Fruit fly (Drosophila melanogaster) whole organism, embryonic: ENCODE results near the gene PpD6.

Experiments
- Aef1 ChIP-seq: fragments of 200-800 bp; sonication (Bioruptor generic); IDR thresholded peaks from 3 replicates; pipeline ENCODE4 v1.3.6; 2022; ENCODE audit warnings: missing biosample characterization, missing genetic modification characterization
- Antp ChIP-seq: fragments of 200-800 bp; sonication (Bioruptor generic); optimal IDR thresholded peaks from 3 replicates; lab custom pipeline; 2016; ENCODE audit warnings: missing biosample characterization, missing genetic modification characterization
- Asciz ChIP-seq: fragments of 200-800 bp; sonication (Bioruptor generic); optimal IDR thresholded peaks from 2 replicates; lab custom pipeline; 2017; ENCODE audit warnings: missing biosample characterization, mild to moderate bottlenecking, missing genetic modification characterization, missing genetic modification reagents
- CG10274 ChIP-seq: fragments of 200-800 bp; sonication (Bioruptor generic); optimal IDR thresholded peaks from 3 replicates; lab custom pipeline; 2017; ENCODE audit warnings: missing biosample characterization, mild to moderate bottlenecking, missing genetic modification characterization
- CG10565 ChIP-seq: fragments of 200-800 bp; sonication (Bioruptor generic); optimal IDR thresholded peaks from 3 replicates; lab custom pipeline; 2016; ENCODE audit warnings: missing biosample characterization, mild to moderate bottlenecking, missing genetic modification characterization
- CG10979 ChIP-seq: fragments of 200-800 bp; sonication (Bioruptor generic); optimal IDR thresholded peaks from 2 replicates; lab custom pipeline; 2018; ENCODE audit warnings: missing biosample characterization, mild to moderate bottlenecking, missing genetic modification characterization, moderate library complexity
- CG11723 ChIP-seq: fragments of 200-800 bp; sonication (Bioruptor generic); optimal IDR thresholded peaks from 2 replicates; lab custom pipeline; 2017; ENCODE audit warnings: missing biosample characterization, mild to moderate bottlenecking, missing genetic modification characterization
- CG12236 ChIP-seq: fragments of 200-800 bp; sonication (Bioruptor generic); optimal IDR thresholded peaks from 2 replicates; lab custom pipeline; 2016; ENCODE audit warnings: missing biosample characterization, missing genetic modification characterization
- CG12659 ChIP-seq: fragments of 200-800 bp; sonication (Bioruptor generic); optimal IDR thresholded peaks from 3 replicates; lab custom pipeline; 2017; ENCODE audit warnings: mild to moderate bottlenecking, missing biosample characterization, missing genetic modification reagents, missing genetic modification characterization
- CG14441 ChIP-seq: fragments of 200-800 bp; sonication (Bioruptor generic); IDR thresholded peaks from 2 replicates; pipeline ENCODE4 v1.3.6; 2022; ENCODE audit warnings: missing biosample characterization, missing genetic modification characterization
- CG14860 ChIP-seq: fragments of 200-800 bp; sonication (Bioruptor generic); IDR thresholded peaks from 3 replicates; pipeline ENCODE4 v1.3.6; 2022; ENCODE audit warnings: missing biosample characterization, missing genetic modification characterization; ENCODE audit not compliant: partially characterized antibody
- CG1529 ChIP-seq: fragments of 200-800 bp; sonication (Bioruptor generic); optimal IDR thresholded peaks from 3 replicates; lab custom pipeline; 2018; ENCODE audit warnings: missing biosample characterization, missing genetic modification characterization
- CG1602 ChIP-seq: fragments of 200-800 bp; sonication (Bioruptor generic); optimal IDR thresholded peaks from 3 replicates; lab custom pipeline; 2016; ENCODE audit warnings: missing biosample characterization, missing genetic modification characterization
- CG17829 ChIP-seq: fragments of 200-800 bp; optimal IDR thresholded peaks from 2 replicates; lab custom pipeline; 2019; ENCODE audit warnings: missing biosample characterization, mild to moderate bottlenecking, missing genetic modification characterization, moderate library complexity
- CG18011 ChIP-seq: fragments of 200-800 bp; sonication (Bioruptor generic); optimal IDR thresholded peaks from 2 replicates; lab custom pipeline; 2017; ENCODE audit warnings: missing biosample characterization, missing genetic modification characterization, mild to moderate bottlenecking, moderate library complexity, missing genotype
- CG2199 ChIP-seq: fragments of 200-800 bp; sonication (Bioruptor generic); IDR thresholded peaks from 3 replicates; pipeline ENCODE4 v1.3.6; 2022; ENCODE audit warnings: missing biosample characterization, missing genetic modification characterization
- CG2712 ChIP-seq: fragments of 200-800 bp; optimal IDR thresholded peaks from 3 replicates; lab custom pipeline; 2019; ENCODE audit warnings: missing biosample characterization, mild to moderate bottlenecking, missing genetic modification characterization, moderate library complexity
- CG31441 ChIP-seq: fragments of 200-800 bp; sonication (Bioruptor generic); IDR thresholded peaks from 2 replicates; pipeline ENCODE4 v1.3.6; 2022; ENCODE audit warnings: missing biosample characterization, missing genetic modification characterization
- CG32772 ChIP-seq: fragments of 200-800 bp; sonication (Bioruptor generic); IDR thresholded peaks from 2 replicates; pipeline ENCODE4 v1.3.6; 2022; ENCODE audit warnings: missing biosample characterization, missing genetic modification characterization
- CG4282 ChIP-seq: fragments of 200-800 bp; sonication (Bioruptor generic); optimal IDR thresholded peaks from 2 replicates; lab custom pipeline; 2016; ENCODE audit warnings: missing biosample characterization, missing genetic modification characterization
- CG4328 ChIP-seq: fragments of 200-800 bp; sonication (Bioruptor generic); optimal IDR thresholded peaks from 3 replicates; lab custom pipeline; 2017; ENCODE audit warnings: missing biosample characterization, missing genetic modification reagents, missing genetic modification characterization
- CG6689 ChIP-seq: fragments of 200-800 bp; sonication (Bioruptor generic); IDR thresholded peaks from 2 replicates; pipeline ENCODE4 v1.3.6; 2022; ENCODE audit warnings: missing biosample characterization, missing genetic modification characterization
- CG7556 ChIP-seq: fragments of 200-800 bp; sonication (Bioruptor generic); optimal IDR thresholded peaks from 2 replicates; lab custom pipeline; 2017; ENCODE audit warnings: missing biosample characterization, mild to moderate bottlenecking, missing genetic modification characterization
- CG8478 ChIP-seq: fragments of >200 bp; optimal IDR thresholded peaks from 2 replicates; lab custom pipeline; 2018
- CG9609 ChIP-seq: fragments of 200-800 bp; sonication (Bioruptor generic); optimal IDR thresholded peaks from 3 replicates; lab custom pipeline; 2016; ENCODE audit warnings: missing biosample characterization, missing genetic modification characterization
- Chrac-16 ChIP-seq: fragments of 200-800 bp; sonication (Bioruptor generic); optimal IDR thresholded peaks from 3 replicates; lab custom pipeline; 2016; ENCODE audit warnings: missing biosample characterization, missing genetic modification characterization
- Elba2 ChIP-seq: fragments of 200-800 bp; sonication (Bioruptor generic); optimal IDR thresholded peaks from 3 replicates; lab custom pipeline; 2016; ENCODE audit warnings: missing biosample characterization, missing genetic modification characterization
- H2.0 ChIP-seq: fragments of 200-800 bp; sonication (Bioruptor generic); IDR thresholded peaks from 2 replicates; pipeline ENCODE4 v1.3.6; 2022; ENCODE audit warnings: missing biosample characterization, missing genetic modification characterization
- HLH3B ChIP-seq: fragments of 200-800 bp; sonication (Bioruptor generic); IDR thresholded peaks from 2 replicates; pipeline ENCODE4 v1.3.6; 2022; ENCODE audit warnings: missing biosample characterization, missing genetic modification characterization
- Lim3 ChIP-seq: fragments of 200-800 bp; sonication (Bioruptor generic); IDR thresholded peaks from 2 replicates; pipeline ENCODE4 v1.3.6; 2022; ENCODE audit warnings: missing biosample characterization, missing genetic modification characterization
- Mes4 ChIP-seq: fragments of 200-800 bp; sonication (Bioruptor generic); optimal IDR thresholded peaks from 2 replicates; lab custom pipeline; 2016; ENCODE audit warnings: missing biosample characterization, missing genetic modification characterization
- Trl ChIP-seq, 3 experiments: fragments of >200 bp in 2 of 3; fragments of 200-800 bp in 1 of 3; sonication (Bioruptor generic) in 1 of 3; optimal IDR thresholded peaks; 2 replicates in 1 of 3; 3 replicates in 2 of 3; lab custom pipeline; 2016 to 2017; ENCODE audit warnings: missing biosample characterization in 1 of 3, missing genetic modification characterization in 1 of 3
- bigmax ChIP-seq: fragments of 200-800 bp; sonication (Bioruptor generic); optimal IDR thresholded peaks from 2 replicates; lab custom pipeline; 2018; ENCODE audit warnings: missing biosample characterization, mild to moderate bottlenecking, missing genetic modification characterization
- cad ChIP-seq: fragments of >200 bp; optimal IDR thresholded peaks from 2 replicates; lab custom pipeline; 2017; ENCODE audit warnings: missing biosample characterization, missing genetic modification characterization
- cwo ChIP-seq: fragments of 200-800 bp; sonication (Bioruptor generic); optimal IDR thresholded peaks from 3 replicates; lab custom pipeline; 2017; ENCODE audit warnings: missing biosample characterization, missing genetic modification characterization, mild to moderate bottlenecking, moderate library complexity, missing genetic modification reagents
- dpn ChIP-seq, 2 experiments: fragments of 200-800 bp; sonication (Bioruptor generic); optimal IDR thresholded peaks; 3 replicates each; lab custom pipeline; 2016; ENCODE audit warnings: missing biosample characterization in 2 of 2, missing genetic modification characterization in 2 of 2
- eyg ChIP-seq: fragments of 200-800 bp; sonication (Bioruptor generic); optimal IDR thresholded peaks from 3 replicates; lab custom pipeline; 2016; ENCODE audit warnings: missing biosample characterization, missing genetic modification characterization
- gem ChIP-seq: fragments of 200-800 bp; sonication (Bioruptor generic); optimal IDR thresholded peaks from 2 replicates; lab custom pipeline; 2019; ENCODE audit warnings: missing biosample characterization, mild to moderate bottlenecking, missing genetic modification characterization, moderate library complexity
- grau ChIP-seq: fragments of 200-800 bp; optimal IDR thresholded peaks from 3 replicates; lab custom pipeline; 2019; ENCODE audit warnings: missing biosample characterization, mild to moderate bottlenecking, missing genetic modification characterization, moderate library complexity
- h ChIP-seq: fragments of >200 bp; optimal IDR thresholded peaks from 2 replicates; lab custom pipeline; 2017
- kni ChIP-seq: fragments of 200-800 bp; sonication (Bioruptor generic); optimal IDR thresholded peaks from 3 replicates; lab custom pipeline; 2017; ENCODE audit warnings: mild to moderate bottlenecking, missing biosample characterization, missing genetic modification reagents, missing genetic modification characterization
- onecut ChIP-seq: fragments of 200-800 bp; sonication (Bioruptor generic); IDR thresholded peaks from 2 replicates; pipeline ENCODE4 v1.3.6; 2022; ENCODE audit warnings: missing biosample characterization, missing genetic modification characterization
- p53 ChIP-seq: fragments of 200-800 bp; sonication (Bioruptor generic); optimal IDR thresholded peaks from 2 replicates; lab custom pipeline; 2016; ENCODE audit warnings: missing biosample characterization, missing genetic modification characterization
- peb ChIP-seq: fragments of 200-800 bp; sonication (Bioruptor generic); IDR thresholded peaks from 2 replicates; pipeline ENCODE4 v1.3.6; 2022; ENCODE audit warnings: missing biosample characterization, missing genetic modification characterization
- sim ChIP-seq: fragments of 200-800 bp; sonication (Bioruptor generic); IDR thresholded peaks from 2 replicates; pipeline ENCODE4 v1.3.6; 2022; ENCODE audit warnings: missing biosample characterization, missing genetic modification characterization
- sima ChIP-seq: fragments of 200-800 bp; sonication (Bioruptor generic); optimal IDR thresholded peaks from 2 replicates; lab custom pipeline; 2016; ENCODE audit warnings: missing biosample characterization, missing genetic modification characterization
- slp2 ChIP-seq: fragments of 200-800 bp; sonication (Bioruptor generic); optimal IDR thresholded peaks from 2 replicates; lab custom pipeline; 2016; ENCODE audit warnings: missing biosample characterization, missing genetic modification characterization
- sr ChIP-seq: fragments of 200-800 bp; sonication (Bioruptor generic); IDR thresholded peaks from 3 replicates; pipeline ENCODE4 v1.3.6; 2022; ENCODE audit warnings: missing biosample characterization, missing genetic modification characterization
- tgo ChIP-seq: fragments of 200-800 bp; sonication (Bioruptor generic); IDR thresholded peaks from 3 replicates; pipeline ENCODE4 v1.3.6; 2022; ENCODE audit warnings: missing biosample characterization, missing genetic modification characterization
- tx ChIP-seq: fragments of 200-800 bp; sonication (Bioruptor generic); optimal IDR thresholded peaks from 2 replicates; lab custom pipeline; 2016; ENCODE audit warnings: missing biosample characterization, missing genetic modification characterization
- vvl ChIP-seq: fragments of 200-800 bp; sonication (Bioruptor generic); IDR thresholded peaks from 2 replicates; pipeline ENCODE4 v1.3.6; 2022; ENCODE audit warnings: missing biosample characterization, missing genetic modification characterization
- zen2 ChIP-seq: fragments of 200-800 bp; sonication (Bioruptor generic); IDR thresholded peaks from 3 replicates; pipeline ENCODE4 v1.3.6; 2022; ENCODE audit warnings: missing biosample characterization, missing genetic modification characterization; ENCODE audit not compliant: partially characterized antibody

The PpD6 gene

dm6 chr2L:3100812-3101211 lies 8.7 kb upstream of the PpD6 start (continued):
- TF ChIP-seq CG1602 (GFP tag; lab: Kevin White, UChicago) (peak; percentile 27), CG10274 (peak; percentile 7), CG4282 (GFP tag; lab: Kevin White, UChicago) (no peak), CG11723 (no peak), sr (0 out of 3 replicates have a peak, but pooled peaks have one; percentile 31), CG8478 (lab: Kevin White, UChicago) (no peak), Chrac-16 (GFP tag; lab: Kevin White, UChicago) (no peak), sim (GFP tag; lab: Robert Waterston, UW) (no peak), peb (GFP tag; lab: Robert Waterston, UW) (no peak), CG2712 (peak; percentile 44), CG14860 (no peak), grau (tag; lab: Kevin White, UChicago) (peak; percentile 35), Antp (GFP tag; lab: Kevin White, UChicago) (peak; percentile 12), onecut (GFP tag; lab: Robert Waterston, UW) (peak; percentile 28; the same call in 1 of the 2 replicates), Mes4 (GFP tag; lab: Kevin White, UChicago) (peak; percentile 9), cad (no peak), cwo (no peak), Trl (optimal IDR thresholded peaks at IDR 0.05; lab: Kevin White, UChicago) (no peak), Trl (GFP tag; optimal IDR thresholded peaks at IDR 0.05; lab: Kevin White, UChicago) (no peak), CG4328 (GFP tag; lab: Kevin White, UChicago) (peak; percentile 20), CG32772 (GFP tag; lab: Robert Waterston, UW) (peak; percentile 73), CG12659 (GFP tag; lab: Kevin White, UChicago) (peak; percentile 38), CG31441 (peak; percentile 52), tx (GFP tag; lab: Kevin White, UChicago) (no peak), CG14441 (peak; percentile 61; the same call in 1 of the 2 replicates), CG2199 (GFP tag; lab: Robert Waterston, UW) (no peak), p53 (GFP tag; lab: Kevin White, UChicago) (no peak), eyg (GFP tag; lab: Kevin White, UChicago) (no peak), HLH3B (GFP tag; lab: Robert Waterston, UW) (peak; percentile 66), CG10979 (tag; lab: Kevin White, UChicago) (peak; percentile 32), CG18011 (GFP tag; lab: Kevin White, UChicago) (no peak), bigmax (GFP tag; lab: Kevin White, UChicago) (no peak), kni (GFP tag; lab: Kevin White, UChicago) (no peak), H2.0 (GFP tag; lab: Robert Waterston, UW) (peak; percentile 62), CG17829 (tag; lab: Kevin White, UChicago) (peak; percentile 36), CG1529 (no peak), slp2 (GFP tag; lab: Kevin White, UChicago) (no peak), CG9609 (GFP tag; lab: Kevin White, UChicago) (no peak), zen2 (no peak), gem (peak; percentile 66), CG10565 (GFP tag; lab: Kevin White, UChicago) (no peak), Lim3 (0 out of 2 replicates have a peak, but pooled peaks have one; percentile 20), CG7556 (GFP tag; lab: Kevin White, UChicago) (peak; percentile 40), tgo (GFP tag; lab: Robert Waterston, UW) (peak; percentile 50; the same call in 2 of the 3 replicates), sima (no peak), CG12236 (GFP tag; lab: Kevin White, UChicago) (no peak), Elba2 (no peak), dpn (GFP tag; optimal IDR thresholded peaks at IDR 0.05; lab: Kevin White, UChicago) (peak; percentile 8 to 26), Aef1 (peak; percentile 45; the same call in 2 of the 3 replicates), h (lab: Kevin White, UChicago) (no peak), vvl (GFP tag; lab: Robert Waterston, UW) (peak; percentile 83), Asciz (peak; percentile 38), CG6689 (GFP tag; lab: Robert Waterston, UW) (peak; percentile 51)
